Worm (Caenorhabditis elegans): Measurements from ENCODE around the gene math-16.

DNA sequence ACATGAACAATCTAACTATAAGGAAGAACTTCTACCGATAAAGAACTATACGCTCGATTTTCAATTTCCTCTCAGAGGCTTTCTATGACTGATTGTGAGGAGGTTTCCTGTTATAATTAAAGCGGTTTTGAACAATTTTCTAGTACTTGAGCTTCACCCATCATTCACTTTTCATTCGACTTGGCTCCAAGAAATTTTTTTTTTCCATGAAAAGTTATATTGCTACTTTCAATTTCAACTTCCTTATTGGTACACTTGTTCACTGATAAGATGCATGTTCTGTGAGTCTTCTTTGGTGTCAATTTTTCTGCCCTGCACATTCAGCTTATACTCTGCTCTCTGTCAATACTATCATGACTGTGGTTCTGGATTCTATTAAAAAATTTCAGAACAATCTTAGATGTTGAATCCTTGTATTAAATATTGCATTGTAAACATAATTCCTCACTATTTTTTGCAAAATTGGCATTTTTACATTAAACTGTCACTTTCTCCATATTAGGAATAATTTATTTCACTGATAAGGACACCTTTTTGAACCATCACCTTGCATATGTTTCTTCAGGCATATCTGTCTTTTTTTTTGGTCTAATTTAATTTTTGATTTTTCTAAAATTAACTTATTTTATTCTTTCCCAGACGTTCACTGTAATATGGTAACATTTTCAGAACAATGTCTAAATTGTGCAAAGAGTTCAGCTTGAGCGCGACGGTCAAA lies 7.5 kb downstream of the math-16 start, which contains the start of gene math-10:
- TF ChIP-seq xbp-1 (tag; optimal IDR thresholded peaks at IDR 0.05), result no peak
- no peak for TF ChIP-seq zag-1 (tag; optimal IDR thresholded peaks at IDR 0.05)
- TF ChIP-seq aly-2 (tag; optimal IDR thresholded peaks at IDR 0.05), result no peak
- TF ChIP-seq nhr-77 (tag; optimal IDR thresholded peaks at IDR 0.05), result no peak
- TF ChIP-seq pqm-1 (tag; optimal IDR thresholded peaks at IDR 0.05), result no peak
- TF ChIP-seq efl-3 (GFP tag; optimal IDR thresholded peaks at IDR 0.05), result no peak
- no peak for TF ChIP-seq nhr-76 (tag; optimal IDR thresholded peaks at IDR 0.05)
- no peak for TF ChIP-seq fkh-8 (tag; optimal IDR thresholded peaks at IDR 0.05)
- TF ChIP-seq aha-1 (tag; optimal IDR thresholded peaks at IDR 0.05), result no peak
- no peak for TF ChIP-seq fkh-10 (GFP tag; optimal IDR thresholded peaks at IDR 0.05)
